Worm (Caenorhabditis elegans): Measurements from ENCODE around the gene mdt-19.

- TF ChIP-seq him-1 (tag; optimal IDR thresholded peaks at IDR 0.05) (no peak), W03F9.2 (tag; optimal IDR thresholded peaks at IDR 0.05) (no peak), dao-5 (tag; optimal IDR thresholded peaks at IDR 0.05) (no peak)
Measured at ce11 chrIII:2552382-2552781, 45.5 kb upstream of the mdt-19 start.

All from whole organism, L4/young adult.